Worm (Caenorhabditis elegans): ENCODE measurements around the gene lin-29.

lin-29 gene

DNA sequence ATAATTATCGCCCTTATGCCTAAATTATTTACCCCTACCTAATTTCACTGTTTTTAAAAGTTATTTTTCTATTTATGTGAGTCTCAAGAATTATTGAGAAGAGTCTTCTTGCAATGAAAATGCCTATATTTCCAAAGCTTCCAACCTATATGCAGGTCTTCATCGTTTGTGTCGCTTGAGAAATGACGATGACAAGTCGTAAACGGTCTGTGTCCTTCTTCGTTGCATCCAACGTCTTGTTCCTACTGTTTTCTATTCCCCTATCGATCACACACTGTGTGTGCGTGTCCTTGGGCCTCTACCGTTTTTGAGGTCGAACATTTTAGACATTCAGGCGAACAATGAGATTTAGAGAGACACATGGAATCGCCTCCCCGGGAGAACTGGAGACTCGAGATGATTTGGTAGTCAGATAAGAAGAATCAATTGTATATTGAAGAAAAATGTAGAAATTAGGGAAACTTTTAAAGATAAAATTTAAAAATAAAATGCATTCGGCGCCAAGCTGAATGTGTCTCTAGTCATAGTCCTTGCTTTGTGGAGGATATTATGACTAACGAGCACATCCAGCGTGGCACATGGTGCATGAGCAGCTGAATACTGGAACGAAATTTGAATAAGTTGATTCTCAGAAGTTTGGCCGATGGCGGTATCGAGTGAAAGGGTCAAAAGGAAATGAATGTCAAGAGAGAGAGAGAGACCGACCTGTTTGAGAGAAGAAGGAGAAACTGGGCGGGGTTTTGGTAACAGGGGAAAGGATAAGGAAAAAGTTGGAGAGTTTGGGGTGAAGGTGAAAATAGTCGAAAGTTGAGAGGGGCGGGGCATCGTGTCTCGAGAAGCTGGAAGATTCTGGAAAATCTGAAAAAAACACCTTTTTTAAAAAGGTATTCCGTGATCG, 54.4 kb downstream of the lin-29 start:
- TF ChIP-seq lsl-1 (GFP tag; optimal IDR thresholded peaks at IDR 0.05) (peak; percentile 50), madf-8 (GFP tag; conservative IDR thresholded peaks at IDR 0.05) (peak; percentile 42; the same call in 1 of the 2 replicates), Y79H2A.3 (GFP tag; conservative IDR thresholded peaks at IDR 0.05) (peak; percentile 88), snpc-1.1 (tag; optimal IDR thresholded peaks at IDR 0.05; ENCODE audit: insufficient read depth) (no peak), Y95B8A.8 (GFP tag; IDR thresholded peaks at IDR 0.05) (peak; percentile 93), F37B4.10 (GFP tag; IDR thresholded peaks at IDR 0.05) (no peak), tbp1 (GFP tag; optimal IDR thresholded peaks at IDR 0.05) (peak; percentile 50), lin-40 (tag; optimal IDR thresholded peaks at IDR 0.05) (no peak), dpl-1 (GFP tag; optimal IDR thresholded peaks at IDR 0.05) (no peak), madf-6 (GFP tag; IDR thresholded peaks at IDR 0.05) (peak; percentile 85), ceh-58 (GFP tag; IDR thresholded peaks at IDR 0.05) (0 out of 2 replicates have a peak, but pooled peaks have one; percentile 33), cebp-1 (GFP tag; IDR thresholded peaks at IDR 0.05) (no peak), cebp-1 (tag; optimal IDR thresholded peaks at IDR 0.05) (peak; percentile 64), snpc-4 (GFP tag; optimal IDR thresholded peaks at IDR 0.05) (peak; percentile 45), snpc-4 (tag; optimal IDR thresholded peaks at IDR 0.05) (peak in 2 of 4 experiments; percentile 15 to 18), atf-7 (tag; optimal IDR thresholded peaks at IDR 0.05) (peak; percentile 35), tbx-9 (tag; optimal IDR thresholded peaks at IDR 0.05; ENCODE audit: borderline replicate concordance) (no peak), ztf-18 (tag; optimal IDR thresholded peaks at IDR 0.05) (no peak), ztf-22 (GFP tag; optimal IDR thresholded peaks at IDR 0.05) (no peak), ceh-40 (GFP tag; IDR thresholded peaks at IDR 0.05) (peak; percentile 27; the same call in 1 of the 2 replicates), F49E8.2 (tag; optimal IDR thresholded peaks at IDR 0.05; ENCODE audit: insufficient read depth) (peak; percentile 81), hmg-1.2 (GFP tag; IDR thresholded peaks at IDR 0.05) (peak; percentile 42; the same call in 1 of the 2 replicates), F10E7.11 (tag; optimal IDR thresholded peaks at IDR 0.05) (peak; percentile 80), bed-2 (GFP tag; IDR thresholded peaks at IDR 0.05) (no peak), let-607 (tag; optimal IDR thresholded peaks at IDR 0.05) (no peak), lin-26 (GFP tag; IDR thresholded peaks at IDR 0.05) (peak; percentile 80), D2030.7 (GFP tag; IDR thresholded peaks at IDR 0.05) (peak; percentile 62), hlh-12 (tag; optimal IDR thresholded peaks at IDR 0.05) (peak; percentile 19), B0019.2 (GFP tag; conservative IDR thresholded peaks at IDR 0.05) (no peak), mes-4 (tag; optimal IDR thresholded peaks at IDR 0.05) (no peak), ceh-79 (tag; optimal IDR thresholded peaks at IDR 0.05) (peak; percentile 11), T26A5.8 (tag; optimal IDR thresholded peaks at IDR 0.05) (peak; percentile 75), ceh-27 (GFP tag; optimal IDR thresholded peaks at IDR 0.05) (no peak), K11D2.4 (GFP tag; IDR thresholded peaks at IDR 0.05) (0 out of 2 replicates have a peak, but pooled peaks have one; percentile 31), F33H1.4 (GFP tag; IDR thresholded peaks at IDR 0.05) (peak; percentile 48), tlf-1 (GFP tag; optimal IDR thresholded peaks at IDR 0.05) (peak; percentile 74), egrh-3 (GFP tag; IDR thresholded peaks at IDR 0.05) (no peak), aptf-3 (GFP tag; IDR thresholded peaks at IDR 0.05) (0 out of 2 replicates have a peak, but pooled peaks have one; percentile 86), athp-1 (tag; optimal IDR thresholded peaks at IDR 0.05) (peak; percentile 86), ztf-26 (tag; optimal IDR thresholded peaks at IDR 0.05) (no peak), unc-62 (GFP tag; optimal IDR thresholded peaks at IDR 0.05) (no peak), cebp-2 (GFP tag; IDR thresholded peaks at IDR 0.05) (no peak), efl-1 (GFP tag; optimal IDR thresholded peaks at IDR 0.05) (peak; percentile 44), Y56A3A.18 (GFP tag; IDR thresholded peaks at IDR 0.05) (0 out of 2 replicates have a peak, but pooled peaks have one; percentile 44), attf-5 (GFP tag; optimal IDR thresholded peaks at IDR 0.05) (peak; percentile 39), nfya-2 (GFP tag; IDR thresholded peaks at IDR 0.05) (peak; percentile 91), snpc-3.4 (tag; optimal IDR thresholded peaks at IDR 0.05) (peak; percentile 79)

Measured in whole organism, young adult.